Worm (Caenorhabditis elegans) whole organism, L4 larva: Measurements from ENCODE around the gene Y110A2AL.3.

Source experiments
- F49E8.2 ChIP-seq: sonication (generic microtip); optimal IDR thresholded peaks from 2 replicates; lab custom pipeline; 2016; ENCODE audit warnings: missing compliant biosample characterization, mild to moderate bottlenecking, missing genetic modification characterization, borderline replicate concordance
- aha-1 ChIP-seq: fragments of 150-350 bp; peaks from one replicate; lab custom pipeline; 2014; ENCODE audit warnings: missing biosample characterization, missing genetic modification characterization
- ceh-20 ChIP-seq: fragments of 200-800 bp; sonication (Bioruptor generic); IDR thresholded peaks from 2 replicates; pipeline ENCODE4 v1.3.6; 2022; ENCODE audit warnings: missing genetic modification reagents, missing genetic modification characterization, missing compliant biosample characterization
- ceh-44 ChIP-seq: fragments of 200-800 bp; sonication (Bioruptor generic); IDR thresholded peaks from 2 replicates; pipeline ENCODE4 v1.3.6; 2022; ENCODE audit warnings: missing genetic modification reagents, missing genetic modification characterization, missing compliant biosample characterization
- dmd-6 ChIP-seq: fragments of 200-800 bp; sonication (Bioruptor generic); IDR thresholded peaks from 2 replicates; pipeline ENCODE4 v1.3.6; 2022; ENCODE audit warnings: missing genetic modification reagents, missing genetic modification characterization, missing compliant biosample characterization
- duxl-1 ChIP-seq: sonication (generic microtip); optimal IDR thresholded peaks from 2 replicates; lab custom pipeline; 2016; ENCODE audit warnings: mild to moderate bottlenecking, missing genetic modification characterization, moderate library complexity, missing compliant biosample characterization; ENCODE audit not compliant: poor library complexity
- hlh-11 ChIP-seq: fragments of 200-800 bp; sonication (Bioruptor generic); optimal IDR thresholded peaks from 2 replicates; lab custom pipeline; 2018; ENCODE audit warnings: mild to moderate bottlenecking, missing genetic modification characterization, missing compliant biosample characterization
- mdt-29 ChIP-seq: fragments of 200-800 bp; sonication (Bioruptor generic); IDR thresholded peaks from 2 replicates; pipeline ENCODE4 v1.3.6; 2022; ENCODE audit warnings: missing genetic modification reagents, missing genetic modification characterization, missing compliant biosample characterization
- mxl-3 ChIP-seq: fragments of 200-800 bp; sonication (Bioruptor generic); optimal IDR thresholded peaks from 2 replicates; lab custom pipeline; 2018; ENCODE audit warnings: mild to moderate bottlenecking, missing genetic modification characterization, missing compliant biosample characterization
- nhr-102 ChIP-seq: sonication (generic microtip); optimal IDR thresholded peaks from 2 replicates; lab custom pipeline; 2016; ENCODE audit warnings: mild to moderate bottlenecking, missing genetic modification characterization, moderate library complexity, missing compliant biosample characterization
- nhr-77 ChIP-seq: fragments of 150-350 bp; optimal IDR thresholded peaks from 2 replicates; lab custom pipeline; 2014; ENCODE audit warnings: missing biosample characterization, missing genetic modification characterization
- pha-4 ChIP-seq, 2 experiments: fragments of 150-350 bp in 1 of 2; fragments of 200-800 bp in 1 of 2; sonication (Bioruptor generic) in 1 of 2; IDR thresholded peaks in 1 of 2; optimal IDR thresholded peaks in 1 of 2; 2 replicates each; pipeline versions ENCODE4 v1.3.6 to Lab custom; 2014 to 2022; ENCODE audit warnings: missing genetic modification characterization in 2 of 2, missing genetic modification reagents in 2 of 2, missing biosample characterization in 1 of 2, missing compliant biosample characterization in 1 of 2
- rbr-2 ChIP-seq: sonication (generic microtip); optimal IDR thresholded peaks from 2 replicates; lab custom pipeline; 2016; ENCODE audit warnings: missing genotype, missing genetic modification characterization, missing compliant biosample characterization
- saeg-2 ChIP-seq: fragments of 200-800 bp; sonication (Bioruptor generic); IDR thresholded peaks from 2 replicates; pipeline ENCODE4 v1.3.6; 2022; ENCODE audit warnings: missing genetic modification reagents, missing genetic modification characterization, missing compliant biosample characterization
- set-16 ChIP-seq: fragments of 200-800 bp; sonication (Bioruptor generic); IDR thresholded peaks from 2 replicates; pipeline ENCODE4 v1.3.6; 2022; ENCODE audit warnings: missing genetic modification reagents, missing genetic modification characterization, missing compliant biosample characterization
- spr-3 ChIP-seq: fragments of 200-800 bp; sonication (Bioruptor generic); optimal IDR thresholded peaks from 2 replicates; lab custom pipeline; 2018; ENCODE audit warnings: mild to moderate bottlenecking, missing genetic modification characterization, missing compliant biosample characterization
- tag-97 ChIP-seq: fragments of 200-800 bp; sonication (Bioruptor generic); IDR thresholded peaks from 2 replicates; pipeline ENCODE4 v1.3.6; 2022; ENCODE audit warnings: missing genetic modification characterization, missing compliant biosample characterization
- unc-130 ChIP-seq: sonication (generic microtip); optimal IDR thresholded peaks from 2 replicates; lab custom pipeline; 2016; ENCODE audit warnings: missing genetic modification reagents, missing genetic modification characterization, missing compliant biosample characterization

Y110A2AL.3 gene

DNA sequence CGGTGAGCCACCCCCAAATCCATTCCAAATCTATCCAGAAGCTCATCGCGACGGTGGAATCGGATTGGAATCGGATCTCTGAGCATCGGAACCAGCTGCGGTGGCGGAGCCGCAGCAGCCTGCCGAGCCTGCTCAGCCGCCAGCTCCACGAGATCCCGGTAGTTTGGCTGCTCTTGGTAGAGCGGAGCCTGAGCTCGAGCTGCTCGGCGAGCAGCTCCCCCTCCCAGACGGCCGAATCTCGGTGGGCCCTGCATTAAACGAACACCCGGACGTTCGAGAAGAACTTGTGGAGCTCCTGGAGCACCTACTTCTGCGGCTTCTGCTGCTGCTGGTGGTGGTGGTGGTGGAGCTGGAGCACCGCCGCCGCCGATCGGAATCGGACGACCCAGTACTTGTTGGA, 36.9 kb downstream of the Y110A2AL.3 start:
- no peak for TF ChIP-seq mxl-3 (GFP tag; lab: Kevin White, UChicago)
- no peak for TF ChIP-seq duxl-1 (tag; lab: Kevin White, UChicago)
- TF ChIP-seq saeg-2 (GFP tag; lab: Robert Waterston, UW) = no peak
- TF ChIP-seq nhr-102 = no peak
- peak; percentile 64; the same call in 1 of the 2 replicates for TF ChIP-seq pha-4 (GFP tag; IDR thresholded peaks at IDR 0.05; lab: Robert Waterston, UW)
- no peak for TF ChIP-seq pha-4 (tag; optimal IDR thresholded peaks at IDR 0.05; lab: Kevin White, UChicago)
- TF ChIP-seq set-16 = peak; percentile 96
- peak; percentile 63 for TF ChIP-seq aha-1 (tag; lab: Kevin White, UChicago)
- TF ChIP-seq rbr-2 (tag; lab: Kevin White, UChicago) = no peak
- TF ChIP-seq spr-3 (GFP tag; lab: Kevin White, UChicago) = no peak
- no peak for TF ChIP-seq dmd-6 (GFP tag; lab: Robert Waterston, UW)
- TF ChIP-seq hlh-11 = no peak
- no peak for TF ChIP-seq mdt-29 (GFP tag; lab: Robert Waterston, UW)

DNA sequence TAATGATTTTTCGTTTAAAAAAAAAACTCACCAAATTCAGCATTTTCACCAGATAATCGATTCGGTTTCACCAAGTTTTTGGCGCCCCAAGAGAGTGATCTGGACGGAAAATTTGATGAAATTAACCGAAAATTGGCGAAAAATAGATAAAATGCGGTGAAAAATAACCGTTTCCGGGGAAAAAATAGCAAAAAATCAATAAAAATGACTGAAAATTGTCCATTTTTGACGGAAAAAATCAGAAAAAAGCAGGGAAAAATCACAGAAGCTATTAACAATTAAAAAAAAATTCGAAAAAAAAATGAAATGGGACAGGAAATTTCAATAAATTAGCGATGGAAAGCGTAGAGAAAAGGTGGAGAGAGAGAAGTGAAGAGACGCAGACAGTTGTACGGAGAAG, 46.6 kb downstream of the Y110A2AL.3 start, which contains the start of gene ubc-15:
TSS of gene ubc-15 (minus strand) at position 101 of the 400 bp plus-strand sequence.
- no peak for TF ChIP-seq ceh-44
- no peak for TF ChIP-seq ceh-20 (GFP tag; lab: Robert Waterston, UW)
- TF ChIP-seq tag-97 (GFP tag; lab: Robert Waterston, UW) = no peak
- TF ChIP-seq unc-130 = no peak
- no peak for TF ChIP-seq nhr-77 (tag; lab: Kevin White, UChicago)
- no peak for TF ChIP-seq F49E8.2 (tag; lab: Kevin White, UChicago)
